Worm (Caenorhabditis elegans) whole organism, young adult: ENCODE data around the gene ZK353.3.

ENCODE experiments used
- B0336.3 ChIP-seq: fragments of 200-800 bp; sonication (Bioruptor generic); IDR thresholded peaks from 2 replicates; pipeline ENCODE4 v1.3.6; 2022; ENCODE audit warnings: missing genetic modification characterization, missing compliant biosample characterization
- D2030.7 ChIP-seq: fragments of 200-800 bp; sonication (Bioruptor generic); IDR thresholded peaks from 2 replicates; pipeline ENCODE4 v1.3.6; 2022; ENCODE audit warnings: missing genetic modification reagents, missing genetic modification characterization, missing compliant biosample characterization
- F33H1.4 ChIP-seq: fragments of 200-800 bp; sonication (Bioruptor generic); IDR thresholded peaks from 2 replicates; pipeline ENCODE4 v1.3.6; 2022; ENCODE audit warnings: missing genetic modification reagents, missing genetic modification characterization, missing compliant biosample characterization
- F49E8.2 ChIP-seq: sonication (generic microtip); optimal IDR thresholded peaks from 3 replicates; lab custom pipeline; 2017; ENCODE audit warnings: missing genetic modification characterization, mild to moderate bottlenecking, missing compliant biosample characterization, antibody characterized with exemption, moderate library complexity; ENCODE audit not compliant: insufficient read depth
- F52B5.7 ChIP-seq: sonication (generic microtip); optimal IDR thresholded peaks from 2 replicates; lab custom pipeline; 2016; ENCODE audit warnings: mild to moderate bottlenecking, missing genetic modification characterization, missing compliant biosample characterization
- K11D2.4 ChIP-seq: fragments of 200-800 bp; sonication (Bioruptor generic); IDR thresholded peaks from 2 replicates; pipeline ENCODE4 v1.3.6; 2022; ENCODE audit warnings: missing genetic modification reagents, missing genetic modification characterization, missing compliant biosample characterization
- Y56A3A.18 ChIP-seq: fragments of 200-800 bp; sonication (Bioruptor generic); IDR thresholded peaks from 2 replicates; pipeline ENCODE4 v1.3.6; 2022; ENCODE audit warnings: missing genetic modification reagents, missing genetic modification characterization, missing compliant biosample characterization
- Y95B8A.8 ChIP-seq: fragments of 200-800 bp; sonication (Bioruptor generic); IDR thresholded peaks from 2 replicates; pipeline ENCODE4 v1.3.6; 2022; ENCODE audit warnings: missing genetic modification reagents, missing genetic modification characterization, missing compliant biosample characterization
- akir-1 ChIP-seq: fragments of 200-800 bp; sonication (Bioruptor generic); optimal IDR thresholded peaks from 2 replicates; lab custom pipeline; 2018; ENCODE audit warnings: mild to moderate bottlenecking, missing genetic modification characterization, moderate library complexity, missing compliant biosample characterization
- aptf-3 ChIP-seq: fragments of 200-800 bp; sonication (Bioruptor generic); IDR thresholded peaks from 2 replicates; pipeline ENCODE4 v1.3.6; 2022; ENCODE audit warnings: missing genetic modification characterization, missing compliant biosample characterization
- atf-7 ChIP-seq: sonication (generic microtip); optimal IDR thresholded peaks from 2 replicates; lab custom pipeline; 2017; ENCODE audit warnings: mild to moderate bottlenecking, missing genetic modification characterization, missing compliant biosample characterization
- athp-1 ChIP-seq: sonication (generic microtip); optimal IDR thresholded peaks from 2 replicates; lab custom pipeline; 2017; ENCODE audit warnings: mild to moderate bottlenecking, missing genetic modification characterization, missing compliant biosample characterization
- attf-6 ChIP-seq: fragments of 200-800 bp; sonication (Bioruptor generic); IDR thresholded peaks from 2 replicates; pipeline ENCODE4 v1.3.6; 2022; ENCODE audit warnings: missing genetic modification reagents, missing genetic modification characterization, missing compliant biosample characterization
- cebp-1 ChIP-seq, 2 experiments: fragments of 200-800 bp in 1 of 2; sonication (Bioruptor generic) in 1 of 2; sonication (generic microtip) in 1 of 2; IDR thresholded peaks in 1 of 2; optimal IDR thresholded peaks in 1 of 2; 2 replicates each; pipeline versions ENCODE4 v1.3.6 to Lab custom; 2017 to 2022; ENCODE audit warnings: missing compliant biosample characterization in 2 of 2, missing genetic modification characterization in 2 of 2, mild to moderate bottlenecking in 1 of 2, missing genetic modification reagents in 1 of 2, moderate library complexity in 1 of 2
- cebp-2 ChIP-seq: fragments of 200-800 bp; sonication (Bioruptor generic); IDR thresholded peaks from 2 replicates; pipeline ENCODE4 v1.3.6; 2022; ENCODE audit warnings: missing genetic modification characterization, missing compliant biosample characterization
- ceh-27 ChIP-seq: fragments of 200-800 bp; sonication (Bioruptor generic); optimal IDR thresholded peaks from 2 replicates; lab custom pipeline; 2018; ENCODE audit warnings: mild to moderate bottlenecking, missing genetic modification characterization, moderate library complexity, missing compliant biosample characterization
- ceh-58 ChIP-seq: fragments of 200-800 bp; sonication (Bioruptor generic); IDR thresholded peaks from 2 replicates; pipeline ENCODE4 v1.3.6; 2022; ENCODE audit warnings: missing genetic modification characterization, missing compliant biosample characterization
- efl-1 ChIP-seq: fragments of 150-350 bp; optimal IDR thresholded peaks from 2 replicates; lab custom pipeline; 2014; ENCODE audit warnings: missing biosample characterization, missing genetic modification reagents, missing genetic modification characterization
- egl-18 ChIP-seq: fragments of 200-800 bp; sonication (Bioruptor generic); IDR thresholded peaks from 2 replicates; pipeline ENCODE4 v1.3.6; 2022; ENCODE audit warnings: missing genetic modification reagents, missing genetic modification characterization, missing compliant biosample characterization
- egl-44 ChIP-seq: fragments of 200-800 bp; sonication (Bioruptor generic); IDR thresholded peaks from 2 replicates; pipeline ENCODE4 v1.3.6; 2022; ENCODE audit warnings: missing genetic modification reagents, missing genetic modification characterization, missing compliant biosample characterization
- ekl-4 ChIP-seq: fragments of 200-800 bp; sonication (Bioruptor generic); IDR thresholded peaks from 2 replicates; pipeline ENCODE4 v1.3.6; 2022; ENCODE audit warnings: missing genetic modification reagents, missing genetic modification characterization, missing compliant biosample characterization
- fkh-3 ChIP-seq: sonication (generic microtip); optimal IDR thresholded peaks from 2 replicates; lab custom pipeline; 2016; ENCODE audit warnings: mild to moderate bottlenecking, missing genetic modification characterization, missing compliant biosample characterization
- hmg-1.2 ChIP-seq: fragments of 200-800 bp; sonication (Bioruptor generic); IDR thresholded peaks from 2 replicates; pipeline ENCODE4 v1.3.6; 2022; ENCODE audit warnings: missing genetic modification reagents, missing genetic modification characterization, missing compliant biosample characterization
- let-607 ChIP-seq, 2 experiments: fragments of 200-800 bp in 1 of 2; sonication (Bioruptor generic) in 1 of 2; sonication (generic microtip) in 1 of 2; optimal IDR thresholded peaks; 2 replicates each; lab custom pipeline; 2016 to 2018; ENCODE audit warnings: mild to moderate bottlenecking in 2 of 2, missing compliant biosample characterization in 2 of 2, missing genetic modification characterization in 2 of 2, moderate library complexity in 2 of 2, missing genotype in 1 of 2
- lin-26 ChIP-seq: fragments of 200-800 bp; sonication (Bioruptor generic); IDR thresholded peaks from 2 replicates; pipeline ENCODE4 v1.3.6; 2022; ENCODE audit warnings: missing genetic modification reagents, missing genetic modification characterization, missing compliant biosample characterization
- lin-35 ChIP-seq, 3 experiments: fragments of 150-350 bp in 2 of 3; sonication (generic microtip) in 1 of 3; optimal IDR thresholded peaks; 2 replicates each; lab custom pipeline; 2014 to 2018; ENCODE audit warnings: missing biosample characterization in 3 of 3, missing genetic modification characterization in 3 of 3, missing genetic modification reagents in 3 of 3
- lin-54 ChIP-seq: fragments of 200-800 bp; sonication (Bioruptor generic); optimal IDR thresholded peaks from 2 replicates; lab custom pipeline; 2018; ENCODE audit warnings: mild to moderate bottlenecking, missing genetic modification characterization, missing compliant biosample characterization
- madf-6 ChIP-seq: fragments of 200-800 bp; sonication (Bioruptor generic); IDR thresholded peaks from 2 replicates; pipeline ENCODE4 v1.3.6; 2022; ENCODE audit warnings: missing genetic modification reagents, missing genetic modification characterization, missing compliant biosample characterization
- mes-4 ChIP-seq: sonication (generic microtip); optimal IDR thresholded peaks from 2 replicates; lab custom pipeline; 2016; ENCODE audit warnings: missing genotype, missing genetic modification characterization, missing compliant biosample characterization
- mxl-1 ChIP-seq: sonication (generic microtip); optimal IDR thresholded peaks from 2 replicates; lab custom pipeline; 2016; ENCODE audit warnings: missing genetic modification characterization, missing compliant biosample characterization
- nfya-1 ChIP-seq: sonication (generic microtip); optimal IDR thresholded peaks from 2 replicates; lab custom pipeline; 2017; ENCODE audit warnings: antibody characterized with exemption, missing compliant biosample characterization, missing genetic modification characterization, borderline replicate concordance; ENCODE audit not compliant: insufficient read depth
- nhr-120 ChIP-seq: fragments of 200-800 bp; sonication (Bioruptor generic); IDR thresholded peaks from 2 replicates; pipeline ENCODE4 v1.3.6; 2022; ENCODE audit warnings: missing genetic modification characterization, missing compliant biosample characterization
- nhr-80 ChIP-seq: sonication (generic microtip); optimal IDR thresholded peaks from 2 replicates; lab custom pipeline; 2016; ENCODE audit warnings: missing genetic modification characterization, missing compliant biosample characterization
- nhr-90 ChIP-seq: sonication (generic microtip); optimal IDR thresholded peaks from 2 replicates; lab custom pipeline; 2016; ENCODE audit warnings: missing genotype, mild to moderate bottlenecking, missing genetic modification characterization, missing compliant biosample characterization
- pbrm-1 ChIP-seq: fragments of 200-800 bp; sonication (Bioruptor generic); IDR thresholded peaks from 2 replicates; pipeline ENCODE4 v1.3.6; 2022; ENCODE audit warnings: missing genetic modification reagents, missing genetic modification characterization, missing compliant biosample characterization
- pha-4 ChIP-seq: fragments of 150-350 bp; sonication (generic microtip); optimal IDR thresholded peaks from 2 replicates; lab custom pipeline; 2014; ENCODE audit warnings: missing biosample characterization, missing genetic modification reagents, missing genetic modification characterization
- rec-8 ChIP-seq, 2 experiments: sonication (generic microtip); optimal IDR thresholded peaks; 2 replicates each; lab custom pipeline; 2016; ENCODE audit warnings: mild to moderate bottlenecking in 2 of 2, missing genetic modification characterization in 2 of 2, missing genetic modification reagents in 2 of 2, missing genotype in 2 of 2, missing biosample characterization in 1 of 2, missing compliant biosample characterization in 1 of 2, moderate library complexity in 1 of 2
- repo-1 ChIP-seq: sonication (generic microtip); optimal IDR thresholded peaks from 2 replicates; lab custom pipeline; 2017; ENCODE audit warnings: mild to moderate bottlenecking, missing genetic modification characterization, missing compliant biosample characterization
- sdz-38 ChIP-seq: sonication (generic microtip); optimal IDR thresholded peaks from 2 replicates; lab custom pipeline; 2016; ENCODE audit warnings: missing genotype, missing genetic modification characterization, missing compliant biosample characterization
- snpc-1.1 ChIP-seq: sonication (generic microtip); optimal IDR thresholded peaks from 2 replicates; lab custom pipeline; 2017; ENCODE audit warnings: missing genetic modification characterization, mild to moderate bottlenecking, missing compliant biosample characterization, antibody characterized with exemption, moderate library complexity, missing genotype, missing genetic modification reagents; ENCODE audit not compliant: insufficient read depth
- snpc-3.4 ChIP-seq: sonication (generic microtip); optimal IDR thresholded peaks from 2 replicates; lab custom pipeline; 2017; ENCODE audit warnings: missing genetic modification characterization, mild to moderate bottlenecking, missing compliant biosample characterization, antibody characterized with exemption, moderate library complexity, missing genotype, missing genetic modification reagents
- somi-1 ChIP-seq: fragments of 200-800 bp; sonication (Bioruptor generic); optimal IDR thresholded peaks from 2 replicates; lab custom pipeline; 2018; ENCODE audit warnings: mild to moderate bottlenecking, missing genetic modification characterization, missing compliant biosample characterization
- sptf-2 ChIP-seq: fragments of 200-800 bp; sonication (Bioruptor generic); optimal IDR thresholded peaks from 2 replicates; lab custom pipeline; 2018; ENCODE audit warnings: mild to moderate bottlenecking, missing genetic modification characterization, missing compliant biosample characterization
- xnd-1 ChIP-seq: sonication (generic microtip); optimal IDR thresholded peaks from 2 replicates; lab custom pipeline; 2016; ENCODE audit warnings: missing genotype, missing genetic modification reagents, missing genetic modification characterization, missing compliant biosample characterization
- zfh-2 ChIP-seq: fragments of 200-800 bp; sonication (Bioruptor generic); conservative IDR thresholded peaks from 2 replicates; pipeline ENCODE4 v1.3.6; 2022; ENCODE audit warnings: missing genetic modification reagents, missing genetic modification characterization, missing compliant biosample characterization
- zim-3 ChIP-seq: sonication (generic microtip); optimal IDR thresholded peaks from 2 replicates; lab custom pipeline; 2017; ENCODE audit warnings: mild to moderate bottlenecking, missing genetic modification characterization, moderate library complexity, missing compliant biosample characterization
- ztf-25 ChIP-seq: fragments of 200-800 bp; sonication (Bioruptor generic); IDR thresholded peaks from 2 replicates; pipeline ENCODE4 v1.3.6; 2022; ENCODE audit warnings: missing genetic modification reagents, missing genetic modification characterization, missing compliant biosample characterization
- ztf-28 ChIP-seq: fragments of 200-800 bp; sonication (Bioruptor generic); IDR thresholded peaks from 2 replicates; pipeline ENCODE4 v1.3.6; 2022; ENCODE audit warnings: missing genetic modification reagents, missing genetic modification characterization, missing compliant biosample characterization

Gene ZK353.3

ce11 chrIII:8358213-8358672 is 37.5 kb upstream of the ZK353.3 start, which contains the start of the genes R05D3.8 and rfp-1 (continued):
- TF ChIP-seq ztf-28, result no peak
- TF ChIP-seq K11D2.4 (GFP tag; lab: Robert Waterston, UW), result no peak
- TF ChIP-seq fkh-3 (tag; lab: Kevin White, UChicago), result no peak
- no peak for TF ChIP-seq akir-1 (GFP tag; lab: Kevin White, UChicago)
- no peak for TF ChIP-seq sptf-2 (GFP tag; lab: Kevin White, UChicago)
- TF ChIP-seq B0336.3 (GFP tag; lab: Robert Waterston, UW), result 0 out of 2 replicates have a peak, but pooled peaks have one; percentile 32
- no peak for TF ChIP-seq mxl-1 (tag; lab: Kevin White, UChicago)
- 0 out of 2 replicates have a peak, but pooled peaks have one; percentile 34 for TF ChIP-seq pbrm-1 (GFP tag; lab: Robert Waterston, UW)
- TF ChIP-seq F49E8.2, result peak; percentile 29
- peak; percentile 64 for TF ChIP-seq efl-1 (GFP tag; lab: Kevin White, UChicago)
- TF ChIP-seq F33H1.4 (GFP tag; lab: Robert Waterston, UW), result peak; percentile 95
- no peak for TF ChIP-seq rec-8 (tag; optimal IDR thresholded peaks at IDR 0.05; lab: Kevin White, UChicago)
- peak; percentile 87 for TF ChIP-seq madf-6
- TF ChIP-seq hmg-1.2 (GFP tag; lab: Robert Waterston, UW), result peak; percentile 53; the same call in 1 of the 2 replicates
- no peak for TF ChIP-seq lin-26
- no peak for TF ChIP-seq athp-1
- TF ChIP-seq ekl-4 (GFP tag; lab: Robert Waterston, UW), result peak; percentile 49; the same call in 1 of the 2 replicates
- no peak for TF ChIP-seq mes-4 (tag; lab: Kevin White, UChicago)
- no peak for TF ChIP-seq snpc-1.1
- peak in 1 of 3 experiments; percentile 73 for TF ChIP-seq lin-35 (GFP tag; optimal IDR thresholded peaks at IDR 0.05; lab: Kevin White, UChicago)
- no peak for TF ChIP-seq pha-4 (tag; lab: Kevin White, UChicago)
- TF ChIP-seq ztf-25 (GFP tag; lab: Robert Waterston, UW), result no peak
- TF ChIP-seq egl-18 (GFP tag; lab: Robert Waterston, UW), result no peak
- no peak for TF ChIP-seq egl-44 (GFP tag; lab: Robert Waterston, UW)
- TF ChIP-seq Y56A3A.18 (GFP tag; lab: Robert Waterston, UW), result no peak
- TF ChIP-seq ceh-27 (GFP tag; lab: Kevin White, UChicago), result peak; percentile 77
- TF ChIP-seq lin-54 (GFP tag; lab: Kevin White, UChicago), result peak; percentile 81
- TF ChIP-seq zim-3 (tag; lab: Kevin White, UChicago), result no peak
- peak; percentile 31 for TF ChIP-seq nhr-80 (tag; lab: Kevin White, UChicago)
- TF ChIP-seq cebp-2, result no peak
- TF ChIP-seq somi-1 (GFP tag; lab: Kevin White, UChicago), result no peak
- TF ChIP-seq atf-7 (tag; lab: Kevin White, UChicago), result no peak
- TF ChIP-seq xnd-1 (tag; lab: Kevin White, UChicago), result peak; percentile 56
- no peak for TF ChIP-seq nfya-1 (tag; lab: Kevin White, UChicago)
- no peak for TF ChIP-seq cebp-1 (GFP tag; IDR thresholded peaks at IDR 0.05; lab: Robert Waterston, UW)
- TF ChIP-seq cebp-1 (tag; optimal IDR thresholded peaks at IDR 0.05; lab: Kevin White, UChicago), result peak; percentile 67
- no peak for TF ChIP-seq F52B5.7
- no peak for TF ChIP-seq let-607 (tag; optimal IDR thresholded peaks at IDR 0.05; lab: Kevin White, UChicago)
- TF ChIP-seq ceh-58, result no peak
- TF ChIP-seq nhr-120, result no peak
- TF ChIP-seq sdz-38 (tag; lab: Kevin White, UChicago), result no peak
- no peak for TF ChIP-seq zfh-2
- no peak for TF ChIP-seq repo-1 (tag; lab: Kevin White, UChicago)
- TF ChIP-seq nhr-90 (tag; lab: Kevin White, UChicago), result no peak
- TF ChIP-seq Y95B8A.8 (GFP tag; lab: Robert Waterston, UW), result no peak
- TF ChIP-seq aptf-3 (GFP tag; lab: Robert Waterston, UW), result no peak
- TF ChIP-seq snpc-3.4, result no peak
- no peak for TF ChIP-seq attf-6 (GFP tag; lab: Robert Waterston, UW)
- TF ChIP-seq D2030.7, result peak; percentile 61; the same call in 1 of the 2 replicates
